Fruit fly (Drosophila melanogaster) whole organism, embryonic: ENCODE measurements around the gene CG33062.
A peak's percentile ranks its signal among the peaks of the same experiment; 100 is the strongest.

ENCODE experiments used
- Blimp-1 ChIP-seq: fragments of 200-800 bp; sonication (Bioruptor generic); optimal IDR thresholded peaks from 3 replicates; lab custom pipeline; 2018; ENCODE audit warnings: missing biosample characterization, missing genetic modification characterization, mild to moderate bottlenecking, moderate library complexity, missing genetic modification reagents
- CG1024 ChIP-seq: fragments of 200-800 bp; sonication (Bioruptor generic); IDR thresholded peaks from 2 replicates; pipeline ENCODE4 v1.3.6; 2022; ENCODE audit warnings: missing biosample characterization, missing genetic modification characterization
- CG1602 ChIP-seq: fragments of 200-800 bp; sonication (Bioruptor generic); optimal IDR thresholded peaks from 3 replicates; lab custom pipeline; 2016; ENCODE audit warnings: missing biosample characterization, missing genetic modification characterization
- CG16863 ChIP-seq: fragments of 200-800 bp; sonication (Bioruptor generic); optimal IDR thresholded peaks from 3 replicates; lab custom pipeline; 2016; ENCODE audit warnings: missing biosample characterization, missing genetic modification characterization
- CG1832 ChIP-seq: fragments of 200-800 bp; sonication (Bioruptor generic); optimal IDR thresholded peaks from 2 replicates; lab custom pipeline; 2017; ENCODE audit warnings: missing biosample characterization, mild to moderate bottlenecking, missing genetic modification characterization, inconsistent platforms
- CG3407 ChIP-seq: fragments of 200-800 bp; sonication (Bioruptor generic); optimal IDR thresholded peaks from 2 replicates; lab custom pipeline; 2018; ENCODE audit warnings: missing biosample characterization, mild to moderate bottlenecking, missing genetic modification characterization
- CG6683 ChIP-seq: fragments of 200-800 bp; sonication (Bioruptor generic); optimal IDR thresholded peaks from 2 replicates; lab custom pipeline; 2017; ENCODE audit warnings: missing biosample characterization, mild to moderate bottlenecking, missing genetic modification characterization, missing genetic modification reagents
- CG8359 ChIP-seq: fragments of 200-800 bp; sonication (Bioruptor generic); optimal IDR thresholded peaks from 2 replicates; lab custom pipeline; 2017; ENCODE audit warnings: missing biosample characterization, mild to moderate bottlenecking, missing genetic modification characterization, borderline replicate concordance
- ERR ChIP-seq: fragments of 200-800 bp; sonication (Bioruptor generic); optimal IDR thresholded peaks from 2 replicates; lab custom pipeline; 2016; ENCODE audit warnings: missing biosample characterization, missing genetic modification characterization
- ftz-f1 ChIP-seq: fragments of 200-800 bp; sonication (Bioruptor generic); optimal IDR thresholded peaks from 2 replicates; lab custom pipeline; 2016; ENCODE audit warnings: missing biosample characterization, missing genetic modification characterization
- sens ChIP-seq: fragments of 200-800 bp; sonication (Bioruptor generic); peaks from one replicate; lab custom pipeline; 2016; ENCODE audit warnings: missing biosample characterization, missing genetic modification characterization
- shn ChIP-seq: fragments of 200-800 bp; sonication (Bioruptor generic); optimal IDR thresholded peaks from 3 replicates; lab custom pipeline; 2016; ENCODE audit warnings: missing biosample characterization, missing genetic modification characterization

DNA sequence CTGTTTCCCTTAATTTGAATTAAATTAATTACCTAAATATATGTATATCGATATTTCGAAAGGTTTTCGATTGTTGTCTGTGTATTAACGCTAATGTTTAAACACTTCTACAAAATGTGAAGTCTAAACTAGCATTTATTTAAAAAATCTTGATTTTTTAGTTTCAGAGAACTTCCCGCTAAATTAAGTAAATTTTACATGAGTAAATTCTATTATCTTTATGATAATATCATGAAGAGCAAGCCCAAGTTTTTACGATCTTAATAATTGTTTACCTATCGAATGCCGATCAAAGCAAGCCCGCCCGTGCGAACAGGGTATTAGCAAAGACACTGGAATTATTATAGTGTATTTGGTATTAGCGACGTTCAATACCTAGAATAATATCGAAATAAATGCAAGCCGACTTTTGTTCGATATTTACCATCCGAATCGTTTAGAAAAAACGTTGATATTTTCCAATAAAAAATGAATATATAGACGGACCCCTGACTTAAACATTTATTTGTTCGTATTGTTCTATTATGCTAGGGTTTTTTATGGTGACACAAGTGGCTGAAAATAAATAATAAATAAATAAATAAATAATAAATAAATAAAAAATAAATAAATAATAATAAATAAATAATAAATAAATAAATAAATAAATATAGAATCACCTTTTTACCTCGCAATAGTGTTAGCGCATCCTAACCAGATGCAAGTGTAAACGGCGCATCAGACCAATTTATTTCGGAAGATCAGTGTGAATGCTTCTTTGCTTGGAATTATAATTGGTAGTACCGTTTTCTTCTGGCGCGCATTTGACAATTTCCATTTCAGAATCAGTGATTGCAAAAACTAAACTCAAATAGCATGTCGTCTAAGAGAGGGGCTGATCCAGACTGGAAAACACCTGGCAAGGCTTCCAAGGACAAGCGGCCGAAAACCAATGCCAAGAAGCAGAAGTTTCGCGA, at the start of gene CG33062, which contains the start of gene Chd3:
- TF ChIP-seq ERR (GFP tag; lab: Kevin White, UChicago), result no peak
- no peak for TF ChIP-seq CG8359 (GFP tag; lab: Kevin White, UChicago)
- TF ChIP-seq CG16863, result no peak
- TF ChIP-seq CG1024 (GFP tag; lab: Robert Waterston, UW), result peak; percentile 80
- TF ChIP-seq CG1832 (GFP tag; lab: Kevin White, UChicago), result no peak
- TF ChIP-seq sens, result peak; percentile 72
- no peak for TF ChIP-seq CG6683
- TF ChIP-seq shn (GFP tag; lab: Kevin White, UChicago), result no peak
- TF ChIP-seq ftz-f1, result no peak
- no peak for TF ChIP-seq Blimp-1
- TF ChIP-seq CG3407 (GFP tag; lab: Kevin White, UChicago), result no peak
- no peak for TF ChIP-seq CG1602 (GFP tag; lab: Kevin White, UChicago)
